1 fruit fly cellular context compared by ENCODE assay signal in the genomic region with DNA sequence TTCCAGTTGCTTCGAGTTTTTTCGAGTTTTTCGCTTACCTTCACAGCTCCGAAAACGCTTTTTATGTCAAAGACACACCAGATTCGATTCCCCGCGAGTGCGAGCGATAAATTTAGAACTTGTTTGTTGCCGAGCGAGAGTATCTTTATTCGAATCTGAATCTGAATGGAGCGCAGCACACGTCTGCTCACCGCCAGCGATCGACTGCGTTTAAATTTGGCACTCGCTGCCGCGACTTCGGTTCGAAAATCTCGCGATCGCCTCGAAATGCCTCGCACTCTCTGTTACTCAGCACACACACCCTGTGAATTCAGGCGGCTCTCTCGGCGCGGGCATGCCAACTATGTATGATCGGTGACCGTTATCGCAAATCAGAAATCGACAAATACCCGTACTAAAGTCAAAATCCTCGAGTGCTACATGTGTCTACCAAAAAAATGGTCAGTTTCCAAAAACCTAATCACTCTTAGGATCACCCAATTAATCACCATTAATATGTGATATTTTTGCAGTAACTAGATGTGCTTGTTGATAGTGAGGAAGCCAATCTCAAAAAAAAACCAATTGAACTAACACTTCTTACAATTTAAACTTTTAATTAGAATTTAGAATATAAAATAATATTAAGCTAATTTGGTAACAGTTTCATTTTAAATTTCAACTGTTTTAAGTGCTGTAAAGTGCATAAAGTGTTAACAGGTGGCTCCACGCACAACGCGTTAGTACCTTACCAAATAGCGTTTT.
A peak's percentile ranks its signal among the peaks of the same experiment; 100 is the strongest.
TF ChIP-seq lines count a peak whose summit lies in the region.

A gene (minus strand): TSS at position 216 of the 744 bp plus-strand sequence.

TF ChIP-seq in whole organism, embryonic, 481 proteins besides CTCF, POLR2A, EP300 and RAD21 (continued from another document and continues in another):
- TF ChIP-seq Hand (GFP tag; optimal IDR thresholded peaks at IDR 0.05; lab: Kevin White, UChicago): peak; percentile 35
- TF ChIP-seq pfk (GFP tag; optimal IDR thresholded peaks at IDR 0.05; lab: Kevin White, UChicago): peak; percentile 36
- no peak for TF ChIP-seq oc (tag; optimal IDR thresholded peaks at IDR 0.05; lab: Kevin White, UChicago)
- TF ChIP-seq dmrt99B (tag; optimal IDR thresholded peaks at IDR 0.05; lab: Kevin White, UChicago): no peak
- TF ChIP-seq CG15514 (GFP tag; optimal IDR thresholded peaks at IDR 0.05; lab: Kevin White, UChicago): peak; percentile 32
- peak; percentile 63 for TF ChIP-seq Dp (GFP tag; optimal IDR thresholded peaks at IDR 0.05; lab: Kevin White, UChicago)
- peak; percentile 40; the same call in 1 of the 2 replicates for TF ChIP-seq seq (GFP tag; IDR thresholded peaks at IDR 0.05; lab: Robert Waterston, UW)
- TF ChIP-seq CG1792 (GFP tag; optimal IDR thresholded peaks at IDR 0.05; lab: Kevin White, UChicago): no peak
- TF ChIP-seq CG12219 (GFP tag; optimal IDR thresholded peaks at IDR 0.05; lab: Kevin White, UChicago): peak; percentile 1
- no peak for TF ChIP-seq CG2889 (GFP tag; IDR thresholded peaks at IDR 0.05; lab: Robert Waterston, UW)
- TF ChIP-seq Atf6 (GFP tag; IDR thresholded peaks at IDR 0.05; lab: Robert Waterston, UW): peak; percentile 68; the same call in 1 of the 2 replicates
- peak; percentile 52 for TF ChIP-seq Sin3A (optimal IDR thresholded peaks at IDR 0.05; lab: Kevin White, UChicago)
- peak; percentile 3 for TF ChIP-seq bigmax (GFP tag; optimal IDR thresholded peaks at IDR 0.05; lab: Kevin White, UChicago)
- no peak for TF ChIP-seq Bdp1 (GFP tag; optimal IDR thresholded peaks at IDR 0.05; lab: Kevin White, UChicago)
- TF ChIP-seq CG32772 (GFP tag; IDR thresholded peaks at IDR 0.05; lab: Robert Waterston, UW): 0 out of 2 replicates have a peak, but pooled peaks have one; percentile 14
- TF ChIP-seq CrebB (tag; optimal IDR thresholded peaks at IDR 0.05; lab: Kevin White, UChicago): peak; percentile 30
- no peak for TF ChIP-seq CG8290 (GFP tag; optimal IDR thresholded peaks at IDR 0.05; lab: Kevin White, UChicago)
- TF ChIP-seq CG8290 (tag; optimal IDR thresholded peaks at IDR 0.05; lab: Kevin White, UChicago): peak in 1 of 2 experiments; percentile 85
- TF ChIP-seq Dref (GFP tag; IDR thresholded peaks at IDR 0.05; lab: Robert Waterston, UW): peak; percentile 45
- peak; percentile 90 for TF ChIP-seq CG3995 (GFP tag; optimal IDR thresholded peaks at IDR 0.05; lab: Kevin White, UChicago)
- TF ChIP-seq Awh (GFP tag; IDR thresholded peaks at IDR 0.05; lab: Robert Waterston, UW): peak; percentile 49; the same call in 1 of the 2 replicates
- TF ChIP-seq Mad (GFP tag; optimal IDR thresholded peaks at IDR 0.05; lab: Kevin White, UChicago): no peak
- peak; percentile 10 for TF ChIP-seq Sry-δ (GFP tag; optimal IDR thresholded peaks at IDR 0.05; lab: Kevin White, UChicago)
- TF ChIP-seq esg (GFP tag; conservative IDR thresholded peaks at IDR 0.05; lab: Robert Waterston, UW): no peak
- peak; percentile 83 for TF ChIP-seq ci (GFP tag; IDR thresholded peaks at IDR 0.05; lab: Robert Waterston, UW)
- TF ChIP-seq CG13775 (GFP tag; optimal IDR thresholded peaks at IDR 0.05; lab: Kevin White, UChicago): peak; percentile 12
- no peak for TF ChIP-seq tin (GFP tag; optimal IDR thresholded peaks at IDR 0.05; lab: Kevin White, UChicago)
- TF ChIP-seq Fer3 (tag; optimal IDR thresholded peaks at IDR 0.05; lab: Kevin White, UChicago): peak; percentile 39
- peak; percentile 23 for TF ChIP-seq Bteb2 (GFP tag; optimal IDR thresholded peaks at IDR 0.05; lab: Kevin White, UChicago)
- TF ChIP-seq z (GFP tag; IDR thresholded peaks at IDR 0.05; lab: Robert Waterston, UW): peak; percentile 57; the same call in 2 of the 3 replicates
- no peak for TF ChIP-seq bab2 (GFP tag; optimal IDR thresholded peaks at IDR 0.05; lab: Kevin White, UChicago)
- TF ChIP-seq CG4328 (GFP tag; optimal IDR thresholded peaks at IDR 0.05; lab: Kevin White, UChicago): peak; percentile 50
- TF ChIP-seq crp (GFP tag; optimal IDR thresholded peaks at IDR 0.05; lab: Kevin White, UChicago): peak in 1 of 2 experiments; percentile 79
- no peak for TF ChIP-seq CG3726 (GFP tag; IDR thresholded peaks at IDR 0.05; lab: Robert Waterston, UW)
- TF ChIP-seq CG15479 (GFP tag; optimal IDR thresholded peaks at IDR 0.05; lab: Kevin White, UChicago): no peak
- no peak for TF ChIP-seq ERR (GFP tag; optimal IDR thresholded peaks at IDR 0.05; lab: Kevin White, UChicago)
- TF ChIP-seq CG30431 (GFP tag; optimal IDR thresholded peaks at IDR 0.05; lab: Kevin White, UChicago): no peak
- TF ChIP-seq wdn (GFP tag; IDR thresholded peaks at IDR 0.05; lab: Robert Waterston, UW): no peak
- TF ChIP-seq run (tag; optimal IDR thresholded peaks at IDR 0.05; lab: Kevin White, UChicago): no peak
- TF ChIP-seq ttk (GFP tag; IDR thresholded peaks at IDR 0.05; lab: Robert Waterston, UW): no peak
- peak; percentile 20 for TF ChIP-seq CG17385 (GFP tag; optimal IDR thresholded peaks at IDR 0.05; lab: Kevin White, UChicago)
- peak; percentile 3 for TF ChIP-seq CG10462 (GFP tag; optimal IDR thresholded peaks at IDR 0.05; lab: Kevin White, UChicago)
- TF ChIP-seq TFAM (GFP tag; optimal IDR thresholded peaks at IDR 0.05; lab: Kevin White, UChicago): no peak
- TF ChIP-seq jumu (GFP tag; optimal IDR thresholded peaks at IDR 0.05; lab: Kevin White, UChicago): no peak
- no peak for TF ChIP-seq CG17328 (GFP tag; IDR thresholded peaks at IDR 0.05; lab: Robert Waterston, UW)
- TF ChIP-seq CG7786 (GFP tag; optimal IDR thresholded peaks at IDR 0.05; lab: Kevin White, UChicago): no peak
- TF ChIP-seq CG8281 (tag; optimal IDR thresholded peaks at IDR 0.05; lab: Kevin White, UChicago): no peak
- no peak for TF ChIP-seq CG18476 (GFP tag; optimal IDR thresholded peaks at IDR 0.05; lab: Kevin White, UChicago)
- TF ChIP-seq nerfin-1 (tag; optimal IDR thresholded peaks at IDR 0.05; lab: Kevin White, UChicago): no peak
- TF ChIP-seq nerfin-2 (GFP tag; IDR thresholded peaks at IDR 0.05; lab: Robert Waterston, UW; ENCODE audit: partially characterized antibody): no peak
- peak; percentile 37; the same call in 1 of the 3 replicates for TF ChIP-seq knrl (GFP tag; IDR thresholded peaks at IDR 0.05; lab: Robert Waterston, UW; ENCODE audit: partially characterized antibody)
- TF ChIP-seq pros (GFP tag; optimal IDR thresholded peaks at IDR 0.05; lab: Kevin White, UChicago): no peak
- no peak for TF ChIP-seq pho (GFP tag; optimal IDR thresholded peaks at IDR 0.05; lab: Kevin White, UChicago)
- peak; percentile 14 for TF ChIP-seq CG9437 (GFP tag; optimal IDR thresholded peaks at IDR 0.05; lab: Kevin White, UChicago)
- no peak for TF ChIP-seq CG13123 (GFP tag; optimal IDR thresholded peaks at IDR 0.05; lab: Kevin White, UChicago)
- peak; percentile 55 for TF ChIP-seq B-H2 (GFP tag; optimal IDR thresholded peaks at IDR 0.05; lab: Kevin White, UChicago)
- TF ChIP-seq Sox100B (GFP tag; optimal IDR thresholded peaks at IDR 0.05; lab: Kevin White, UChicago): peak; percentile 39
- TF ChIP-seq NfI (GFP tag; optimal IDR thresholded peaks at IDR 0.05; lab: Kevin White, UChicago): peak; percentile 0
- TF ChIP-seq CG13894 (tag; optimal IDR thresholded peaks at IDR 0.05; lab: Kevin White, UChicago): peak; percentile 44
- peak; percentile 8 for TF ChIP-seq slp2 (GFP tag; optimal IDR thresholded peaks at IDR 0.05; lab: Kevin White, UChicago)
- TF ChIP-seq h (optimal IDR thresholded peaks at IDR 0.05; lab: Kevin White, UChicago): no peak
- TF ChIP-seq ase (GFP tag; IDR thresholded peaks at IDR 0.05; lab: Robert Waterston, UW): no peak; the same call in 2 of the 3 replicates
- no peak for TF ChIP-seq CG7372 (GFP tag; IDR thresholded peaks at IDR 0.05; lab: Robert Waterston, UW)
- peak; percentile 98 for TF ChIP-seq Vsx1 (GFP tag; optimal IDR thresholded peaks at IDR 0.05; lab: Kevin White, UChicago)
- 0 out of 3 replicates have a peak, but pooled peaks have one; percentile 22 for TF ChIP-seq otp (GFP tag; IDR thresholded peaks at IDR 0.05; lab: Robert Waterston, UW)
- TF ChIP-seq so (GFP tag; IDR thresholded peaks at IDR 0.05; lab: Robert Waterston, UW): peak; percentile 70; the same call in 2 of the 3 replicates
- TF ChIP-seq psq (GFP tag; optimal IDR thresholded peaks at IDR 0.05; lab: Kevin White, UChicago): no peak
- 0 out of 2 replicates have a peak, but pooled peaks have one; percentile 12 for TF ChIP-seq aop (GFP tag; IDR thresholded peaks at IDR 0.05; lab: Robert Waterston, UW)
- TF ChIP-seq Drgx (GFP tag; IDR thresholded peaks at IDR 0.05; lab: Robert Waterston, UW): peak; percentile 67
- no peak for TF ChIP-seq Lpt (GFP tag; optimal IDR thresholded peaks at IDR 0.05; lab: Kevin White, UChicago)
- TF ChIP-seq gsb-n (tag; optimal IDR thresholded peaks at IDR 0.05; lab: Kevin White, UChicago): no peak
- TF ChIP-seq CG7928 (GFP tag; optimal IDR thresholded peaks at IDR 0.05; lab: Kevin White, UChicago): no peak
- TF ChIP-seq zfh1 (GFP tag; IDR thresholded peaks at IDR 0.05; lab: Robert Waterston, UW): peak; percentile 23; the same call in 2 of the 3 replicates
- no peak for TF ChIP-seq twi (tag; optimal IDR thresholded peaks at IDR 0.05; lab: Kevin White, UChicago)
- TF ChIP-seq Taf1 (GFP tag; IDR thresholded peaks at IDR 0.05; lab: Robert Waterston, UW): no peak
- TF ChIP-seq br (optimal IDR thresholded peaks at IDR 0.05; lab: Kevin White, UChicago): no peak
- TF ChIP-seq btn (GFP tag; optimal IDR thresholded peaks at IDR 0.05; lab: Kevin White, UChicago): no peak
- peak; percentile 27 for TF ChIP-seq grau (tag; optimal IDR thresholded peaks at IDR 0.05; lab: Kevin White, UChicago)
- no peak for TF ChIP-seq CG1233 (GFP tag; optimal IDR thresholded peaks at IDR 0.05; lab: Kevin White, UChicago)
- peak; percentile 22 for TF ChIP-seq mam (GFP tag; optimal IDR thresholded peaks at IDR 0.05; lab: Kevin White, UChicago)
- peak; percentile 45 for TF ChIP-seq BEAF-32 (GFP tag; optimal IDR thresholded peaks at IDR 0.05; lab: Kevin White, UChicago)
- TF ChIP-seq usp (GFP tag; optimal IDR thresholded peaks at IDR 0.05; lab: Kevin White, UChicago): no peak
- TF ChIP-seq lmd (GFP tag; IDR thresholded peaks at IDR 0.05; lab: Robert Waterston, UW): no peak; the same call in 1 of the 2 replicates
- no peak for TF ChIP-seq lola (GFP tag; optimal IDR thresholded peaks at IDR 0.05; lab: Kevin White, UChicago)
- peak; percentile 70 for TF ChIP-seq slbo (GFP tag; IDR thresholded peaks at IDR 0.05; lab: Robert Waterston, UW)
- no peak for TF ChIP-seq pb (GFP tag; optimal IDR thresholded peaks at IDR 0.05; lab: Kevin White, UChicago)
- peak; percentile 91 for TF ChIP-seq wek (GFP tag; optimal IDR thresholded peaks at IDR 0.05; lab: Kevin White, UChicago)
- TF ChIP-seq Ets65A (GFP tag; lab: Kevin White, UChicago): no peak
- TF ChIP-seq ap (GFP tag; IDR thresholded peaks at IDR 0.05; lab: Robert Waterston, UW): 0 out of 2 replicates have a peak, but pooled peaks have one; percentile 33
- no peak for TF ChIP-seq pnt (GFP tag; optimal IDR thresholded peaks at IDR 0.05; lab: Kevin White, UChicago)
- TF ChIP-seq CG8359 (GFP tag; optimal IDR thresholded peaks at IDR 0.05; lab: Kevin White, UChicago; ENCODE audit: borderline replicate concordance): no peak
- no peak for TF ChIP-seq toy (GFP tag; IDR thresholded peaks at IDR 0.05; lab: Robert Waterston, UW)
- no peak for TF ChIP-seq CG12299 (tag; optimal IDR thresholded peaks at IDR 0.05; lab: Kevin White, UChicago)
- TF ChIP-seq CG6654 (GFP tag; optimal IDR thresholded peaks at IDR 0.05; lab: Kevin White, UChicago): no peak
- peak; percentile 15 for TF ChIP-seq NK7.1 (GFP tag; optimal IDR thresholded peaks at IDR 0.05; lab: Kevin White, UChicago)
- TF ChIP-seq CG10959 (GFP tag; IDR thresholded peaks at IDR 0.05; lab: Robert Waterston, UW): no peak
- peak; percentile 46 for TF ChIP-seq CG6765 (GFP tag; optimal IDR thresholded peaks at IDR 0.05; lab: Kevin White, UChicago)
- TF ChIP-seq Nf-YA (GFP tag; IDR thresholded peaks at IDR 0.05; lab: Robert Waterston, UW): no peak
- peak; percentile 7 for TF ChIP-seq Xbp1 (GFP tag; optimal IDR thresholded peaks at IDR 0.05; lab: Kevin White, UChicago)
- TF ChIP-seq CG12104 (GFP tag; optimal IDR thresholded peaks at IDR 0.05; lab: Kevin White, UChicago): no peak
- no peak for TF ChIP-seq crc (GFP tag; optimal IDR thresholded peaks at IDR 0.05; lab: Kevin White, UChicago)
- no peak for TF ChIP-seq CG7745 (tag; optimal IDR thresholded peaks at IDR 0.05; lab: Kevin White, UChicago)
- TF ChIP-seq kah (GFP tag; optimal IDR thresholded peaks at IDR 0.05; lab: Kevin White, UChicago): peak; percentile 100
- peak; percentile 20 for TF ChIP-seq CG33213 (GFP tag; optimal IDR thresholded peaks at IDR 0.05; lab: Kevin White, UChicago)
- TF ChIP-seq Elba2 (GFP tag; optimal IDR thresholded peaks at IDR 0.05; lab: Kevin White, UChicago): no peak
- no peak for TF ChIP-seq CG17568 (GFP tag; optimal IDR thresholded peaks at IDR 0.05; lab: Kevin White, UChicago)
- TF ChIP-seq CG8924 (tag; optimal IDR thresholded peaks at IDR 0.05; lab: Kevin White, UChicago): peak; percentile 16
- no peak for TF ChIP-seq Pdp1 (GFP tag; optimal IDR thresholded peaks at IDR 0.05; lab: Kevin White, UChicago)
- TF ChIP-seq emc (GFP tag; optimal IDR thresholded peaks at IDR 0.05; lab: Kevin White, UChicago): no peak
- TF ChIP-seq HmgZ (tag; optimal IDR thresholded peaks at IDR 0.05; lab: Kevin White, UChicago): peak; percentile 47
- TF ChIP-seq CG16863 (GFP tag; optimal IDR thresholded peaks at IDR 0.05; lab: Kevin White, UChicago): no peak
- 0 out of 2 replicates have a peak, but pooled peaks have one; percentile 18 for TF ChIP-seq GATAe (GFP tag; conservative IDR thresholded peaks at IDR 0.05; lab: Robert Waterston, UW)
- peak; percentile 42; the same call in 2 of the 3 replicates for TF ChIP-seq CG34422 (GFP tag; IDR thresholded peaks at IDR 0.05; lab: Robert Waterston, UW)
- TF ChIP-seq CG11560 (tag; IDR thresholded peaks at IDR 0.05; lab: Robert Waterston, UW): no peak
- TF ChIP-seq CG4707 (GFP tag; optimal IDR thresholded peaks at IDR 0.05; lab: Kevin White, UChicago): no peak
- peak; percentile 19 for TF ChIP-seq CG4820 (GFP tag; optimal IDR thresholded peaks at IDR 0.05; lab: Kevin White, UChicago)
- TF ChIP-seq CG2875 (GFP tag; optimal IDR thresholded peaks at IDR 0.05; lab: Kevin White, UChicago): no peak
- TF ChIP-seq pzg (GFP tag; optimal IDR thresholded peaks at IDR 0.05; lab: Kevin White, UChicago): peak; percentile 88
- TF ChIP-seq yki (optimal IDR thresholded peaks at IDR 0.05; lab: Kevin White, UChicago): no peak
- 0 out of 3 replicates have a peak, but pooled peaks have one; percentile 33 for TF ChIP-seq CG7963 (GFP tag; IDR thresholded peaks at IDR 0.05; lab: Robert Waterston, UW; ENCODE audit: partially characterized antibody)
- no peak for TF ChIP-seq Ssrp (tag; optimal IDR thresholded peaks at IDR 0.05; lab: Kevin White, UChicago)
- peak; percentile 3 for TF ChIP-seq CG6854 (GFP tag; optimal IDR thresholded peaks at IDR 0.05; lab: Kevin White, UChicago)
- TF ChIP-seq CG11723 (GFP tag; optimal IDR thresholded peaks at IDR 0.05; lab: Kevin White, UChicago): no peak
